Fruit fly (Drosophila melanogaster): ENCODE measurements around the gene CG7120.

DNA sequence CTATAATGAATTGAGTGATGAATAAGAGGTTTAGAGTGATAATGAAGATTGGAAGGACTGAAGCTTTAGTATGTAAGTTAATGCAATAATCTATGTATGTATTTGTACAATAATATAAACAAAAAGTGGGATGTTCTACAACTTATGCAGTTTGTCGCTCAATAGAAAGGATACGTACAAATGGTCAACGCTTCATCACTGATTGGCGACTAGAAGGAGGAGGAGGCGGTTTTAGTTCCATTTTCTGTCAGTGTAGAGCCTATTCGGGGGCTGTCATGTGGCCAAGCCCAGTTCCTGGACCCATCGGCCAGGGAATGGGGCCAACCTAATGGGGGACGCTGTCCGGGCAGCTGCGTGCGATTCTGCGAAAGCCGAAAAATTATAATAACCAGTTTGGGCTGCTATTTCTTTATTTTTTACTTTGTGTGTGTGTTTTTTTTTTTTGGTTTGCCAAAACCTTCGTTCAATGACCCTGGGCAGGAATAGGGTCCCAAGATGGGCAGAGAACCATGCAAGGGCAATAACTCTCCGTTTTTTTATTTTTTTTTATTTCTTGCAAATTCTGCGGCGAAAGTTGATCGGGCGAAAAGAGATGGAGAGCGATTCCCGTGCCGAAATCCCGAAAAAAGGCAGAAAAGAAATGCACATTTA lies 27.0 kb upstream of the CG7120 start:
- no peak for TF ChIP-seq CTCF (optimal IDR thresholded peaks at IDR 0.05)
- TF ChIP-seq CG8478 (optimal IDR thresholded peaks at IDR 0.05) = no peak

Data from S2 (cell line).